Worm (Caenorhabditis elegans) whole organism, L1 larva: Measurements from ENCODE around the gene ZC21.6.
A peak's percentile ranks its signal among the peaks of the same experiment; 100 is the strongest.

ENCODE experiments used
- C04F5.9 ChIP-seq: sonication (generic microtip); optimal IDR thresholded peaks from 2 replicates; lab custom pipeline; 2016; ENCODE audit warnings: missing genetic modification characterization, missing compliant biosample characterization
- C16A3.4 ChIP-seq: fragments of 150-350 bp; optimal IDR thresholded peaks from 2 replicates; lab custom pipeline; 2014; ENCODE audit warnings: missing biosample characterization, missing genetic modification characterization
- aha-1 ChIP-seq: fragments of 150-350 bp; optimal IDR thresholded peaks from 2 replicates; lab custom pipeline; 2014; ENCODE audit warnings: missing biosample characterization, missing genetic modification characterization
- alr-1 ChIP-seq: fragments of 200-800 bp; sonication (Bioruptor generic); optimal IDR thresholded peaks from 2 replicates; lab custom pipeline; 2018; ENCODE audit warnings: borderline replicate concordance, mild to moderate bottlenecking, missing genetic modification characterization, missing compliant biosample characterization
- aly-2 ChIP-seq: fragments of 150-350 bp; optimal IDR thresholded peaks from 2 replicates; lab custom pipeline; 2014; ENCODE audit warnings: missing biosample characterization, missing genetic modification characterization
- blmp-1 ChIP-seq: fragments of 150-350 bp; optimal IDR thresholded peaks from 2 replicates; lab custom pipeline; 2014; ENCODE audit warnings: missing biosample characterization, missing genetic modification characterization
- ceh-82 ChIP-seq, 3 experiments: fragments of 150-350 bp in 1 of 3; sonication (generic microtip) in 2 of 3; optimal IDR thresholded peaks; 2 replicates each; lab custom pipeline; 2014 to 2017; ENCODE audit warnings: missing biosample characterization in 3 of 3, missing genetic modification characterization in 3 of 3
- ceh-90 ChIP-seq: sonication (generic microtip); optimal IDR thresholded peaks from 2 replicates; lab custom pipeline; 2016; ENCODE audit warnings: missing genetic modification characterization, missing compliant biosample characterization
- dpl-1 ChIP-seq, 3 experiments: fragments of 150-350 bp in 2 of 3; sonication (generic microtip) in 1 of 3; optimal IDR thresholded peaks; 2 replicates each; lab custom pipeline; 2014 to 2017; ENCODE audit warnings: missing biosample characterization in 3 of 3, missing genetic modification characterization in 3 of 3, missing genetic modification reagents in 3 of 3
- efl-1 ChIP-seq, 4 experiments: fragments of 150-350 bp; optimal IDR thresholded peaks in 3 of 4; peaks in 1 of 4; 1 replicate in 1 of 4; 2 replicates in 3 of 4; lab custom pipeline; 2014; ENCODE audit warnings: missing biosample characterization in 2 of 4, missing genetic modification characterization in 2 of 4, missing genetic modification reagents in 2 of 4
- egl-13 ChIP-seq: sonication (generic microtip); optimal IDR thresholded peaks from 2 replicates; lab custom pipeline; 2016; ENCODE audit warnings: missing genotype, missing genetic modification reagents, missing genetic modification characterization, missing compliant biosample characterization
- elt-2 ChIP-seq: sonication (generic microtip); optimal IDR thresholded peaks from 2 replicates; lab custom pipeline; 2016; ENCODE audit warnings: missing genetic modification characterization, mild to moderate bottlenecking, inconsistent platforms, missing compliant biosample characterization, missing genetic modification reagents
- elt-3 ChIP-seq, 6 experiments: fragments of 150-350 bp in 1 of 6; sonication (generic microtip); optimal IDR thresholded peaks; 2 replicates each; lab custom pipeline; 2017 to 2018; ENCODE audit warnings: missing biosample characterization in 6 of 6, missing genetic modification characterization in 6 of 6, inconsistent platforms in 1 of 6
- fkh-4 ChIP-seq: sonication (generic microtip); optimal IDR thresholded peaks from 2 replicates; lab custom pipeline; 2016; ENCODE audit warnings: missing compliant biosample characterization, missing genetic modification characterization, borderline replicate concordance
- fkh-8 ChIP-seq: sonication (generic microtip); optimal IDR thresholded peaks from 2 replicates; lab custom pipeline; 2016; ENCODE audit warnings: mild to moderate bottlenecking, missing genetic modification characterization, missing compliant biosample characterization
- hlh-17 ChIP-seq: fragments of 200-800 bp; sonication (Bioruptor generic); optimal IDR thresholded peaks from 2 replicates; lab custom pipeline; 2018; ENCODE audit warnings: missing genetic modification characterization, mild to moderate bottlenecking, missing compliant biosample characterization, moderate library complexity, borderline replicate concordance
- hpl-2 ChIP-seq: fragments of 150-350 bp; optimal IDR thresholded peaks from 2 replicates; lab custom pipeline; 2014; ENCODE audit warnings: missing biosample characterization, missing genetic modification reagents, missing genetic modification characterization
- irx-1 ChIP-seq: sonication (generic microtip); optimal IDR thresholded peaks from 2 replicates; lab custom pipeline; 2016; ENCODE audit warnings: missing genetic modification characterization, missing compliant biosample characterization
- isw-1 ChIP-seq: fragments of 200-800 bp; sonication (Bioruptor generic); IDR thresholded peaks from 2 replicates; pipeline ENCODE4 v1.3.6; 2022; ENCODE audit warnings: missing genetic modification characterization, missing compliant biosample characterization
- jun-1 ChIP-seq: fragments of 150-350 bp; optimal IDR thresholded peaks from 2 replicates; lab custom pipeline; 2014; ENCODE audit warnings: missing biosample characterization, missing genetic modification reagents, missing genetic modification characterization
- lin-13 ChIP-seq: fragments of 150-350 bp; optimal IDR thresholded peaks from 2 replicates; lab custom pipeline; 2014; ENCODE audit warnings: missing biosample characterization, missing genetic modification reagents, missing genetic modification characterization
- lin-14 ChIP-seq: fragments of 200-800 bp; sonication (Bioruptor generic); optimal IDR thresholded peaks from 2 replicates; lab custom pipeline; 2018; ENCODE audit warnings: mild to moderate bottlenecking, missing genetic modification characterization, moderate library complexity, missing compliant biosample characterization
- lin-35 ChIP-seq, 2 experiments: fragments of 150-350 bp; optimal IDR thresholded peaks; 2 replicates each; lab custom pipeline; 2014; ENCODE audit warnings: missing biosample characterization in 2 of 2, missing genetic modification characterization in 2 of 2, missing genetic modification reagents in 2 of 2
- lir-3 ChIP-seq: sonication (generic microtip); optimal IDR thresholded peaks from 2 replicates; lab custom pipeline; 2016; ENCODE audit warnings: mild to moderate bottlenecking, missing genetic modification characterization, moderate library complexity, missing compliant biosample characterization; ENCODE audit not compliant: poor library complexity
- lsy-2 ChIP-seq, 2 experiments: fragments of 150-350 bp; optimal IDR thresholded peaks; 2 replicates each; lab custom pipeline; 2014; ENCODE audit warnings: missing biosample characterization in 2 of 2, missing genetic modification characterization in 2 of 2
- mdl-1 ChIP-seq, 2 experiments: fragments of 150-350 bp; optimal IDR thresholded peaks; 2 replicates each; lab custom pipeline; 2014 to 2017; ENCODE audit warnings: missing biosample characterization in 2 of 2, missing genetic modification characterization in 2 of 2, inconsistent platforms in 1 of 2
- mep-1 ChIP-seq: fragments of 150-350 bp; optimal IDR thresholded peaks from 2 replicates; lab custom pipeline; 2014; ENCODE audit warnings: missing biosample characterization, missing genetic modification characterization
- nhr-11 ChIP-seq: fragments of 150-350 bp; optimal IDR thresholded peaks from 2 replicates; lab custom pipeline; 2014; ENCODE audit warnings: missing biosample characterization, missing genetic modification characterization
- nhr-19 ChIP-seq: fragments of 200-800 bp; sonication (Bioruptor generic); conservative IDR thresholded peaks from 2 replicates; pipeline ENCODE4 v1.3.6; 2022; ENCODE audit warnings: missing genetic modification characterization, missing compliant biosample characterization
- nhr-28 ChIP-seq: fragments of 150-350 bp; optimal IDR thresholded peaks from 2 replicates; lab custom pipeline; 2014; ENCODE audit warnings: missing biosample characterization, missing genetic modification characterization
- nhr-71 ChIP-seq: sonication (generic microtip); optimal IDR thresholded peaks from 2 replicates; lab custom pipeline; 2016; ENCODE audit warnings: mild to moderate bottlenecking, missing genetic modification characterization, moderate library complexity, missing compliant biosample characterization
- nhr-85 ChIP-seq: sonication (generic microtip); peaks from one replicate; lab custom pipeline; 2016; ENCODE audit warnings: missing genetic modification characterization, inconsistent platforms, missing compliant biosample characterization
- skn-1 ChIP-seq: fragments of 150-350 bp; optimal IDR thresholded peaks from 2 replicates; lab custom pipeline; 2014; ENCODE audit warnings: missing biosample characterization, missing genetic modification characterization
- sox-4 ChIP-seq: sonication (generic microtip); optimal IDR thresholded peaks from 2 replicates; lab custom pipeline; 2016; ENCODE audit warnings: missing genetic modification characterization, missing compliant biosample characterization
- sptf-1 ChIP-seq: fragments of 150-350 bp; optimal IDR thresholded peaks from 2 replicates; lab custom pipeline; 2014; ENCODE audit warnings: missing biosample characterization, missing genetic modification characterization
- tlp-1 ChIP-seq: fragments of 150-350 bp; optimal IDR thresholded peaks from 2 replicates; lab custom pipeline; 2014; ENCODE audit warnings: missing biosample characterization, missing genetic modification characterization
- unc-30 ChIP-seq: sonication (generic microtip); optimal IDR thresholded peaks from 2 replicates; lab custom pipeline; 2017; ENCODE audit warnings: missing biosample characterization, missing genetic modification characterization
- unc-62 ChIP-seq: fragments of 150-350 bp; optimal IDR thresholded peaks from 2 replicates; lab custom pipeline; 2014; ENCODE audit warnings: missing biosample characterization, missing genetic modification reagents, missing genetic modification characterization
- unc-86 ChIP-seq: sonication (generic microtip); optimal IDR thresholded peaks from 2 replicates; lab custom pipeline; 2016; ENCODE audit warnings: missing genetic modification characterization, missing compliant biosample characterization
- unc-98 ChIP-seq: fragments of 200-800 bp; sonication (Bioruptor generic); IDR thresholded peaks from 2 replicates; pipeline ENCODE4 v1.3.6; 2022; ENCODE audit warnings: missing genetic modification characterization, missing compliant biosample characterization
- xbp-1 ChIP-seq: sonication (generic microtip); optimal IDR thresholded peaks from 2 replicates; lab custom pipeline; 2016; ENCODE audit warnings: missing genetic modification characterization, missing compliant biosample characterization
- zag-1 ChIP-seq: fragments of 150-350 bp; optimal IDR thresholded peaks from 2 replicates; lab custom pipeline; 2014; ENCODE audit warnings: missing biosample characterization, missing genetic modification characterization
- zip-4 ChIP-seq: fragments of 200-800 bp; sonication (Bioruptor generic); optimal IDR thresholded peaks from 2 replicates; lab custom pipeline; 2018; ENCODE audit warnings: mild to moderate bottlenecking, missing genetic modification characterization, moderate library complexity, missing compliant biosample characterization
- ztf-11 ChIP-seq, 2 experiments: sonication (generic microtip); optimal IDR thresholded peaks; 2 replicates each; lab custom pipeline; 2016 to 2017; ENCODE audit warnings: missing genetic modification characterization in 2 of 2, missing biosample characterization in 1 of 2, missing compliant biosample characterization in 1 of 2

Gene ZC21.6

DNA sequence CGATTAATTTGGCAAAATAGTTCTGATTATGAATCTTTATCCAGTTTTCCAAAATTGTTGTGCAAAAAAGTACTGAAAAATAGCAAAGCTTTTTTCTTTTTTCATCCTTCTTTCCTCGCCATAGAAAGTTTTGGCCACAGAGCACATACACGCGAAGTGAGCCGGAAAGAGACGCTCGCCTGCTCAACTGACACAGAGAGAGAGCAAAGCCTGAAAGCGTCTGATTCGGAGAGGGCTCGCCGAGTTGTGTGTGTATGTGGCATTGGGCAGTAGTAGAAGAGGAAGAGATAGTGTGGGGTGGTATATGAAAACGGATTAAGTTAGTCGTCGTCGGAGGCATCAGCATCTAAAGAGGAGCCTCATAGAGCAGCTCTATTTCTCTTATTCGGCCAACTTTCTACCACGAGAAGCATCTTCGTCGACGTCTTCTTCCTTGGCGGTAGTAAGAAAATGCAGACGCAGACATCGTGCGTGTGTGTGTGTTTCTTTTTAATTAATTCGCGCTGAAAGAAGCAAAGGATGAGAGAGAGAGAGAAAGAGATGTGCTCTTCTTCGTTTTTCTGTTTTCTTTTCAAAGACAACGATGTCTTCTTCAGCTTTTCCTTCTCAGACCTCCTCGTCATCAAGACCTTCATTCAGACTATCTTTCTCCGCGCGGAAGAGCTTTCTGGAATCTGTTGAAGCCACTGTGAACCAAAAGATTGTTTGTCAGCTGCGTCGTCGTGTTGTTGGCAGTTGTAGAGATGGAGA is 35.6 kb downstream of the ZC21.6 start (continued):
- TF ChIP-seq unc-98 (GFP tag; lab: Robert Waterston, UW) (no peak), efl-1 (optimal IDR thresholded peaks at IDR 0.05; lab: Kevin White, UChicago) (peak in 1 of 2 experiments; percentile 16), efl-1 (GFP tag; optimal IDR thresholded peaks at IDR 0.05 in 1 of 2; lab: Kevin White, UChicago) (peak in 1 of 2 experiments; percentile 58), irx-1 (tag; lab: Kevin White, UChicago) (no peak), hlh-17 (no peak), tlp-1 (tag; lab: Kevin White, UChicago) (no peak), sox-4 (tag; lab: Kevin White, UChicago) (peak; percentile 10), alr-1 (tag; lab: Kevin White, UChicago) (no peak), unc-30 (tag; lab: Kevin White, UChicago) (no peak), elt-2 (no peak), ceh-82 (tag; optimal IDR thresholded peaks at IDR 0.05; lab: Kevin White, UChicago) (peak in 2 of 3 experiments; percentile 17 to 45), nhr-71 (peak; percentile 58), dpl-1 (GFP tag; optimal IDR thresholded peaks at IDR 0.05; lab: Kevin White, UChicago) (peak in 1 of 3 experiments; percentile 1), aha-1 (tag; lab: Kevin White, UChicago) (no peak), skn-1 (tag; lab: Kevin White, UChicago) (peak; percentile 2), hpl-2 (no peak), nhr-28 (tag; lab: Kevin White, UChicago) (no peak), zip-4 (no peak), fkh-8 (tag; lab: Kevin White, UChicago) (peak; percentile 74), isw-1 (no peak), sptf-1 (tag; lab: Kevin White, UChicago) (no peak), nhr-11 (tag; lab: Kevin White, UChicago) (no peak), zag-1 (no peak), lir-3 (no peak)

- TF ChIP-seq xbp-1 (tag; lab: Kevin White, UChicago) (no peak), efl-1 (optimal IDR thresholded peaks at IDR 0.05; lab: Kevin White, UChicago) (no peak), efl-1 (GFP tag; optimal IDR thresholded peaks at IDR 0.05 in 1 of 2; lab: Kevin White, UChicago) (peak in 1 of 2 experiments; percentile 76)
Measured at ce11 chrIII:8509218-8509617, 36.2 kb downstream of the ZC21.6 start.

ce11 chrIII:8506348-8506747 is 39.1 kb downstream of the ZC21.6 start:
- TF ChIP-seq nhr-19 (GFP tag; lab: Robert Waterston, UW) (no peak), lin-14 (peak; percentile 0), lin-35 (GFP tag; optimal IDR thresholded peaks at IDR 0.05; lab: Kevin White, UChicago) (peak in 1 of 2 experiments; percentile 15), aly-2 (tag; lab: Kevin White, UChicago) (no peak), nhr-85 (tag; lab: Kevin White, UChicago) (no peak)

DNA sequence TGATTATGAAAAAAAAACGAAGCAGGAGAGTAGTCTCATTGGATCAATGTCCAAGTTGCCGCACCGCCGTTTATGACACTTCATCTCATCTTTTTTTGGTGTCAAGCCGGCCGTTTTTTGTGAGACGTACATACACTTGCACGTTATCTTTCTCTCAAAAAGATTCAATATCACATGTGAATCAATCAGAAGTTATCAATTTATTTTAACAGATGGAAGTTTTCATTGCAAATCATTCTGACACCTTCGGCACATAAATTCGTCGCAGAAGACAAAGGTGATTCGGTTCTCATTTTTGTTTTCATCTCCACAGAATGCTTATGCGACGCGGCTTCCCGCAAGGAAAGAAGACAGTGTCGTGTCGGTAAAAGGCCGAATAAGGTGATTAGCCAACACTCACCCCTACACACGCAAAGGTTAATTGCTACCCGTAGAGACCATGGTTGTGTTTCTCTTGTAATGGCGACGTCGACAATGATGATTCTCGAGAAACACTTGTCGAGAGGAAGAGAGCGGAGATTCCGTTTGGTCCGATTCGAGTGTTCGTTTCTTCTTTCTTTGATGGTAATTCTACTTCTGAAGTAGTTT is 41.1 kb downstream of the ZC21.6 start:
- TF ChIP-seq unc-98 (GFP tag; lab: Robert Waterston, UW) (no peak), elt-2 (no peak), zag-1 (no peak), blmp-1 (tag; lab: Kevin White, UChicago) (peak; percentile 74), egl-13 (tag; lab: Kevin White, UChicago) (no peak), mdl-1 (tag; optimal IDR thresholded peaks at IDR 0.05; lab: Kevin White, UChicago) (peak in 1 of 2 experiments; percentile 19), lsy-2 (tag; optimal IDR thresholded peaks at IDR 0.05; lab: Kevin White, UChicago) (no peak), ztf-11 (tag; optimal IDR thresholded peaks at IDR 0.05; lab: Kevin White, UChicago) (no peak), nhr-11 (tag; lab: Kevin White, UChicago) (no peak), elt-3 (tag; optimal IDR thresholded peaks at IDR 0.05; lab: Kevin White, UChicago) (peak in 1 of 6 experiments; percentile 50), lin-35 (GFP tag; optimal IDR thresholded peaks at IDR 0.05; lab: Kevin White, UChicago) (no peak), unc-62 (no peak), lin-14 (peak; percentile 36), jun-1 (no peak), efl-1 (optimal IDR thresholded peaks at IDR 0.05; lab: Kevin White, UChicago) (no peak), efl-1 (GFP tag; optimal IDR thresholded peaks at IDR 0.05 in 1 of 2; lab: Kevin White, UChicago) (peak in 1 of 2 experiments; percentile 91), C16A3.4 (no peak), ceh-82 (tag; optimal IDR thresholded peaks at IDR 0.05; lab: Kevin White, UChicago) (no peak), fkh-4 (tag; lab: Kevin White, UChicago) (no peak), unc-86 (no peak), C04F5.9 (no peak), mep-1 (tag; lab: Kevin White, UChicago) (no peak), ceh-90 (tag; lab: Kevin White, UChicago) (no peak), hlh-17 (no peak), lin-13 (no peak)
